Worm (Caenorhabditis elegans) whole organism, L1 larva: ENCODE data around the gene irg-6.

ENCODE experiments used
- C04F5.9 ChIP-seq: sonication (generic microtip); optimal IDR thresholded peaks from 2 replicates; lab custom pipeline; 2016; ENCODE audit warnings: missing genetic modification characterization, missing compliant biosample characterization
- aly-2 ChIP-seq: fragments of 150-350 bp; optimal IDR thresholded peaks from 2 replicates; lab custom pipeline; 2014; ENCODE audit warnings: missing biosample characterization, missing genetic modification characterization
- blmp-1 ChIP-seq: fragments of 150-350 bp; optimal IDR thresholded peaks from 2 replicates; lab custom pipeline; 2014; ENCODE audit warnings: missing biosample characterization, missing genetic modification characterization
- egl-13 ChIP-seq: sonication (generic microtip); optimal IDR thresholded peaks from 2 replicates; lab custom pipeline; 2016; ENCODE audit warnings: missing genotype, missing genetic modification reagents, missing genetic modification characterization, missing compliant biosample characterization
- fkh-4 ChIP-seq: sonication (generic microtip); optimal IDR thresholded peaks from 2 replicates; lab custom pipeline; 2016; ENCODE audit warnings: missing compliant biosample characterization, missing genetic modification characterization, borderline replicate concordance
- hlh-4 ChIP-seq: sonication (generic microtip); optimal IDR thresholded peaks from 2 replicates; lab custom pipeline; 2016; ENCODE audit warnings: mild to moderate bottlenecking, missing genetic modification characterization, missing compliant biosample characterization
- lin-13 ChIP-seq: fragments of 150-350 bp; optimal IDR thresholded peaks from 2 replicates; lab custom pipeline; 2014; ENCODE audit warnings: missing biosample characterization, missing genetic modification reagents, missing genetic modification characterization
- lin-35 ChIP-seq, 2 experiments: fragments of 150-350 bp; optimal IDR thresholded peaks; 2 replicates each; lab custom pipeline; 2014; ENCODE audit warnings: missing biosample characterization in 2 of 2, missing genetic modification characterization in 2 of 2, missing genetic modification reagents in 2 of 2
- nhr-28 ChIP-seq: fragments of 150-350 bp; optimal IDR thresholded peaks from 2 replicates; lab custom pipeline; 2014; ENCODE audit warnings: missing biosample characterization, missing genetic modification characterization
- nhr-76 ChIP-seq: sonication (generic microtip); optimal IDR thresholded peaks from 2 replicates; lab custom pipeline; 2017; ENCODE audit warnings: missing biosample characterization, missing genetic modification characterization
- nhr-77 ChIP-seq: fragments of 150-350 bp; optimal IDR thresholded peaks from 2 replicates; lab custom pipeline; 2014; ENCODE audit warnings: missing biosample characterization, missing genetic modification characterization
- pqm-1 ChIP-seq: sonication (generic microtip); optimal IDR thresholded peaks from 3 replicates; lab custom pipeline; 2017; ENCODE audit warnings: missing biosample characterization, missing genetic modification characterization
- sup-37 ChIP-seq: fragments of 200-800 bp; sonication (Bioruptor generic); optimal IDR thresholded peaks from 2 replicates; lab custom pipeline; 2018; ENCODE audit warnings: mild to moderate bottlenecking, missing genetic modification characterization, missing compliant biosample characterization
- unc-86 ChIP-seq: sonication (generic microtip); optimal IDR thresholded peaks from 2 replicates; lab custom pipeline; 2016; ENCODE audit warnings: missing genetic modification characterization, missing compliant biosample characterization

DNA sequence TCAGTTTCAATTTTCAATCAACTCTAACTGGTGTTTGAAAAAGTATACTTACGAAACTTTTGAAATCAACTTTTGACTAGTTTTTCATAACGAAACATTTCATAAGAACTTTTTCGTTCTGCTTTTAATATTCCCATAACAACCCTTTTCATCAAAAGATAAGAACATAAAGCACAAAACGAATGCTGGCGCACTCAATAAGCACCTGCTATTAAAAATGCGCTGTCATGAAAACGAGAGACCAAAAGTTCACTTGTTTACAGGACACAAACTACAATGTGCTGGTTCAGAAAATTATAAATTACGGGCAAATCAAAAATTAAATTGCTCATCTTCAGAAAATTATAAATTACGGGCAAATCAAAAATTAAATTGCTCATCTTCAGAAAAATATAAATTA is 23.7 kb downstream of the irg-6 start:
- TF ChIP-seq C04F5.9 (no peak), nhr-28 (tag; lab: Kevin White, UChicago) (no peak), nhr-76 (tag; lab: Kevin White, UChicago) (no peak), sup-37 (GFP tag; lab: Kevin White, UChicago) (no peak), unc-86 (tag; lab: Kevin White, UChicago) (no peak), pqm-1 (tag; lab: Kevin White, UChicago) (no peak), lin-35 (GFP tag; optimal IDR thresholded peaks at IDR 0.05; lab: Kevin White, UChicago) (no peak), lin-13 (GFP tag; lab: Kevin White, UChicago) (no peak), hlh-4 (tag; lab: Kevin White, UChicago) (no peak), aly-2 (tag; lab: Kevin White, UChicago) (no peak), blmp-1 (no peak), egl-13 (tag; lab: Kevin White, UChicago) (no peak), nhr-77 (tag; lab: Kevin White, UChicago) (no peak), fkh-4 (tag; lab: Kevin White, UChicago) (no peak)
